Fruit fly (Drosophila melanogaster): ENCODE measurements around the gene GstT3.
A peak's percentile ranks its signal among the peaks of the same experiment; 100 is the strongest.

GstT3 gene

DNA sequence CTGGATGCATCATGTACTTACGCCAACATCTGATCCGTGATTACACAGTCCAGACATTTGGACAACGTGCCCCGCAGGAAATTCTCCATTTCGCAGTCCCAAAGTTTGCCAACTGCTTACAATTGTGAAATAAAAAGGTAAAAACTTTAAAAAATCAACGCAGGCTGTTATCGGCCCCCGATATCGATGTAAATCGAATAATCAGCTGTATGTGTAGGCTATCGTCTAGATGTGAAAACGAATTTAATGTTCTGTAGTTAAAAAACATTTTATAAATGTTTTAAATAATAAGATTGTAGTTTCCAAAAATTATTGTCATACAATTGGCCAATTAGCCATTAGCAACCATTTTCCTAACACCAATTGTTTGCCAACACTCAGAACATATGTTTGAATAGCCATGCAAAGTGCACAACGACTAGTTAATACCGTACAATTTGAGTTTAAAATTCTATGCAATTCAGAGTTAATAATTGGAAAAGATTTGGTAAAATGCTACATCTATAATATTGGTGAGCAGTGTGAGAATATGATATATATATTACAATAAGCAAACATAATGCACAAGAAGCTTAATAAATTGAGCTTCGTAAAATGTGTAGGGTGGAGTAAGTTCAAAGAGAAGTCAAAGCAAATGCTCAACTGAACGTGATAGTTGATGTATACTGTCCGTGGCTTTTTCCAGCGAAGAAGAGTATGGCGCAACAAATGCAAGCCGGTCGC, 37.6 kb upstream of the GstT3 start, which contains the start of the genes CG11710 and mal (continued):
- TF ChIP-seq dati (GFP tag; IDR thresholded peaks at IDR 0.05) = no peak
- TF ChIP-seq gro (GFP tag; optimal IDR thresholded peaks at IDR 0.05) = peak; percentile 84
- TF ChIP-seq CG8765 (GFP tag; IDR thresholded peaks at IDR 0.05) = no peak
- peak; percentile 73 for TF ChIP-seq zfh2 (GFP tag; optimal IDR thresholded peaks at IDR 0.05)
- no peak for TF ChIP-seq grn (GFP tag; optimal IDR thresholded peaks at IDR 0.05)
- TF ChIP-seq tio (GFP tag; optimal IDR thresholded peaks at IDR 0.05) = no peak
- peak; percentile 37; the same call in 1 of the 2 replicates for TF ChIP-seq ara (GFP tag; IDR thresholded peaks at IDR 0.05)
- TF ChIP-seq CG1233 (GFP tag; optimal IDR thresholded peaks at IDR 0.05) = peak; percentile 81
- TF ChIP-seq gsb (GFP tag; IDR thresholded peaks at IDR 0.05) = no peak
- peak; percentile 49 for TF ChIP-seq CG1792 (GFP tag; optimal IDR thresholded peaks at IDR 0.05)
- peak; percentile 80 for TF ChIP-seq mirr (GFP tag; optimal IDR thresholded peaks at IDR 0.05)
- TF ChIP-seq grau (tag; optimal IDR thresholded peaks at IDR 0.05) = peak; percentile 81
- peak; percentile 38 for TF ChIP-seq CG11398 (GFP tag; optimal IDR thresholded peaks at IDR 0.05)
- TF ChIP-seq row (GFP tag; IDR thresholded peaks at IDR 0.05) = peak; percentile 95
- no peak for TF ChIP-seq CG12219 (GFP tag; optimal IDR thresholded peaks at IDR 0.05)
- peak; percentile 72 for TF ChIP-seq CG6765 (GFP tag; optimal IDR thresholded peaks at IDR 0.05)
- no peak for TF ChIP-seq ash1 (GFP tag; optimal IDR thresholded peaks at IDR 0.05)
- TF ChIP-seq scrt (GFP tag; optimal IDR thresholded peaks at IDR 0.05) = peak; percentile 84
- TF ChIP-seq Xrp1 (GFP tag; IDR thresholded peaks at IDR 0.05) = peak; percentile 82; the same call in 1 of the 2 replicates
- TF ChIP-seq CG4854 (GFP tag; optimal IDR thresholded peaks at IDR 0.05) = peak; percentile 75
- no peak for TF ChIP-seq chinmo (GFP tag; IDR thresholded peaks at IDR 0.05; ENCODE audit: partially characterized antibody)
- TF ChIP-seq Atf3 (GFP tag; optimal IDR thresholded peaks at IDR 0.05) = no peak
- TF ChIP-seq Optix (GFP tag; IDR thresholded peaks at IDR 0.05) = peak; percentile 68; the same call in 2 of the 3 replicates
- TF ChIP-seq Camta (GFP tag; optimal IDR thresholded peaks at IDR 0.05) = peak; percentile 67
- peak; percentile 68 for TF ChIP-seq CG15696 (tag; optimal IDR thresholded peaks at IDR 0.05)
- TF ChIP-seq pum (GFP tag; optimal IDR thresholded peaks at IDR 0.05) = peak; percentile 26
- TF ChIP-seq CG1024 (GFP tag; IDR thresholded peaks at IDR 0.05) = no peak
- peak; percentile 82 for TF ChIP-seq CG10147 (GFP tag; optimal IDR thresholded peaks at IDR 0.05)
- peak; percentile 64; the same call in 2 of the 3 replicates for TF ChIP-seq CG11456 (GFP tag; IDR thresholded peaks at IDR 0.05)
- TF ChIP-seq CG18011 (GFP tag; optimal IDR thresholded peaks at IDR 0.05) = peak; percentile 45
- TF ChIP-seq Rfx (GFP tag; IDR thresholded peaks at IDR 0.05) = peak; percentile 84
- peak; percentile 62; the same call in 1 of the 3 replicates for TF ChIP-seq Opbp (GFP tag; IDR thresholded peaks at IDR 0.05; ENCODE audit: partially characterized antibody)
- TF ChIP-seq dmrt11E (tag; optimal IDR thresholded peaks at IDR 0.05) = peak; percentile 27
- TF ChIP-seq slou (GFP tag; optimal IDR thresholded peaks at IDR 0.05) = peak; percentile 69
- TF ChIP-seq ap (GFP tag; IDR thresholded peaks at IDR 0.05) = peak; percentile 50; the same call in 1 of the 2 replicates
- peak; percentile 87 for TF ChIP-seq CG18599 (GFP tag; optimal IDR thresholded peaks at IDR 0.05)
- peak; percentile 64 for TF ChIP-seq slp2 (GFP tag; optimal IDR thresholded peaks at IDR 0.05)
- TF ChIP-seq CoRest (tag; optimal IDR thresholded peaks at IDR 0.05) = peak; percentile 84
- TF ChIP-seq sens-2 (GFP tag; IDR thresholded peaks at IDR 0.05) = peak; percentile 71; the same call in 1 of the 2 replicates
- peak; percentile 31 for TF ChIP-seq Ravus (GFP tag; IDR thresholded peaks at IDR 0.05)
- TF ChIP-seq CG7928 (GFP tag; optimal IDR thresholded peaks at IDR 0.05) = peak; percentile 37
- peak; percentile 50; the same call in 2 of the 3 replicates for TF ChIP-seq zfh1 (GFP tag; IDR thresholded peaks at IDR 0.05)
- peak; percentile 57; the same call in 2 of the 3 replicates for TF ChIP-seq CG14860 (GFP tag; IDR thresholded peaks at IDR 0.05; ENCODE audit: partially characterized antibody)
- peak; percentile 8 for TF ChIP-seq MESR4 (GFP tag; optimal IDR thresholded peaks at IDR 0.05)
- TF ChIP-seq Fer3 (tag; optimal IDR thresholded peaks at IDR 0.05) = peak; percentile 84
- peak; percentile 42; the same call in 2 of the 3 replicates for TF ChIP-seq CG6791 (GFP tag; IDR thresholded peaks at IDR 0.05; ENCODE audit: partially characterized antibody)
- peak; percentile 72 for TF ChIP-seq CG10654 (GFP tag; optimal IDR thresholded peaks at IDR 0.05)
- peak; percentile 36 for TF ChIP-seq Sry-δ (GFP tag; optimal IDR thresholded peaks at IDR 0.05)
- TF ChIP-seq dm (GFP tag; optimal IDR thresholded peaks at IDR 0.05) = peak; percentile 15

All from whole organism, embryonic.